Worm (Caenorhabditis elegans) whole organism, young adult: ENCODE measurements around the gene mab-10.

Source experiments
- F10E7.11 ChIP-seq: sonication (generic microtip); optimal IDR thresholded peaks from 2 replicates; lab custom pipeline; 2017; ENCODE audit warnings: mild to moderate bottlenecking, missing genetic modification characterization, moderate library complexity, missing compliant biosample characterization
- K11D2.4 ChIP-seq: fragments of 200-800 bp; sonication (Bioruptor generic); IDR thresholded peaks from 2 replicates; pipeline ENCODE4 v1.3.6; 2022; ENCODE audit warnings: missing genetic modification reagents, missing genetic modification characterization, missing compliant biosample characterization
- T07F8.4 ChIP-seq: sonication (generic microtip); optimal IDR thresholded peaks from 2 replicates; lab custom pipeline; 2016; ENCODE audit warnings: mild to moderate bottlenecking, missing genetic modification characterization, moderate library complexity, missing compliant biosample characterization
- T26A5.8 ChIP-seq: sonication (generic microtip); optimal IDR thresholded peaks from 2 replicates; lab custom pipeline; 2016; ENCODE audit warnings: missing genetic modification characterization, missing compliant biosample characterization
- Y53G8AR.9 ChIP-seq: fragments of 200-800 bp; sonication (Bioruptor generic); conservative IDR thresholded peaks from 2 replicates; pipeline ENCODE4 v1.3.6; 2022; ENCODE audit warnings: missing genetic modification reagents, missing genetic modification characterization, missing compliant biosample characterization
- Y56A3A.18 ChIP-seq: fragments of 200-800 bp; sonication (Bioruptor generic); IDR thresholded peaks from 2 replicates; pipeline ENCODE4 v1.3.6; 2022; ENCODE audit warnings: missing genetic modification reagents, missing genetic modification characterization, missing compliant biosample characterization
- Y79H2A.3 ChIP-seq: fragments of 200-800 bp; sonication (Bioruptor generic); conservative IDR thresholded peaks from 2 replicates; pipeline ENCODE4 v1.3.6; 2022; ENCODE audit warnings: missing genetic modification reagents, missing genetic modification characterization, missing compliant biosample characterization
- Y95B8A.8 ChIP-seq: fragments of 200-800 bp; sonication (Bioruptor generic); IDR thresholded peaks from 2 replicates; pipeline ENCODE4 v1.3.6; 2022; ENCODE audit warnings: missing genetic modification reagents, missing genetic modification characterization, missing compliant biosample characterization
- ZK185.1 ChIP-seq: sonication (generic microtip); optimal IDR thresholded peaks from 2 replicates; lab custom pipeline; 2016; ENCODE audit warnings: mild to moderate bottlenecking, missing genetic modification characterization, missing compliant biosample characterization; ENCODE audit not compliant: poor library complexity, severe bottlenecking
- ama-1 ChIP-seq, 3 experiments: fragments of 150-350 bp in 1 of 3; sonication (generic microtip) in 2 of 3; optimal IDR thresholded peaks; 2 replicates each; lab custom pipeline; 2014 to 2018; ENCODE audit warnings: missing biosample characterization in 2 of 3, missing genetic modification characterization in 2 of 3, missing genetic modification reagents in 2 of 3
- aptf-2 ChIP-seq: fragments of 200-800 bp; sonication (Bioruptor generic); conservative IDR thresholded peaks from 2 replicates; pipeline ENCODE4 v1.3.6; 2022; ENCODE audit warnings: missing genetic modification reagents, missing genetic modification characterization, missing compliant biosample characterization
- athp-1 ChIP-seq: sonication (generic microtip); optimal IDR thresholded peaks from 2 replicates; lab custom pipeline; 2017; ENCODE audit warnings: mild to moderate bottlenecking, missing genetic modification characterization, missing compliant biosample characterization
- attf-5 ChIP-seq: fragments of 200-800 bp; sonication (Bioruptor generic); optimal IDR thresholded peaks from 2 replicates; lab custom pipeline; 2018; ENCODE audit warnings: mild to moderate bottlenecking, missing genetic modification characterization, missing compliant biosample characterization
- attf-6 ChIP-seq: fragments of 200-800 bp; sonication (Bioruptor generic); IDR thresholded peaks from 2 replicates; pipeline ENCODE4 v1.3.6; 2022; ENCODE audit warnings: missing genetic modification reagents, missing genetic modification characterization, missing compliant biosample characterization
- cebp-1 ChIP-seq, 2 experiments: fragments of 200-800 bp in 1 of 2; sonication (Bioruptor generic) in 1 of 2; sonication (generic microtip) in 1 of 2; IDR thresholded peaks in 1 of 2; optimal IDR thresholded peaks in 1 of 2; 2 replicates each; pipeline versions ENCODE4 v1.3.6 to Lab custom; 2017 to 2022; ENCODE audit warnings: missing compliant biosample characterization in 2 of 2, missing genetic modification characterization in 2 of 2, mild to moderate bottlenecking in 1 of 2, missing genetic modification reagents in 1 of 2, moderate library complexity in 1 of 2
- cebp-2 ChIP-seq: fragments of 200-800 bp; sonication (Bioruptor generic); IDR thresholded peaks from 2 replicates; pipeline ENCODE4 v1.3.6; 2022; ENCODE audit warnings: missing genetic modification characterization, missing compliant biosample characterization
- ceh-100 ChIP-seq: fragments of 200-800 bp; sonication (Bioruptor generic); IDR thresholded peaks from 2 replicates; pipeline ENCODE4 v1.3.6; 2022; ENCODE audit warnings: missing genetic modification reagents, missing genetic modification characterization, missing compliant biosample characterization
- ceh-58 ChIP-seq: fragments of 200-800 bp; sonication (Bioruptor generic); IDR thresholded peaks from 2 replicates; pipeline ENCODE4 v1.3.6; 2022; ENCODE audit warnings: missing genetic modification characterization, missing compliant biosample characterization
- chd-7 ChIP-seq: sonication (generic microtip); optimal IDR thresholded peaks from 2 replicates; lab custom pipeline; 2016; ENCODE audit warnings: mild to moderate bottlenecking, missing genetic modification characterization, moderate library complexity, missing compliant biosample characterization
- die-1 ChIP-seq: sonication (generic microtip); optimal IDR thresholded peaks from 2 replicates; lab custom pipeline; 2016; ENCODE audit warnings: missing genotype, mild to moderate bottlenecking, missing genetic modification characterization, missing compliant biosample characterization
- efl-1 ChIP-seq: fragments of 150-350 bp; optimal IDR thresholded peaks from 2 replicates; lab custom pipeline; 2014; ENCODE audit warnings: missing biosample characterization, missing genetic modification reagents, missing genetic modification characterization
- egl-44 ChIP-seq: fragments of 200-800 bp; sonication (Bioruptor generic); IDR thresholded peaks from 2 replicates; pipeline ENCODE4 v1.3.6; 2022; ENCODE audit warnings: missing genetic modification reagents, missing genetic modification characterization, missing compliant biosample characterization
- him-1 ChIP-seq: sonication (generic microtip); optimal IDR thresholded peaks from 2 replicates; lab custom pipeline; 2016; ENCODE audit warnings: missing genotype, missing genetic modification reagents, missing genetic modification characterization, missing compliant biosample characterization
- hlh-12 ChIP-seq: sonication (generic microtip); optimal IDR thresholded peaks from 2 replicates; lab custom pipeline; 2016; ENCODE audit warnings: missing genetic modification characterization, missing compliant biosample characterization
- hmg-1.2 ChIP-seq: fragments of 200-800 bp; sonication (Bioruptor generic); IDR thresholded peaks from 2 replicates; pipeline ENCODE4 v1.3.6; 2022; ENCODE audit warnings: missing genetic modification reagents, missing genetic modification characterization, missing compliant biosample characterization
- hsf-1 ChIP-seq: fragments of 200-800 bp; sonication (Bioruptor generic); IDR thresholded peaks from 2 replicates; pipeline ENCODE4 v1.3.6; 2022; ENCODE audit warnings: missing genetic modification reagents, missing genetic modification characterization, missing compliant biosample characterization
- lag-1 ChIP-seq: fragments of 200-800 bp; sonication (Bioruptor generic); IDR thresholded peaks from 2 replicates; pipeline ENCODE4 v1.3.6; 2022; ENCODE audit warnings: missing genetic modification reagents, missing genetic modification characterization, missing compliant biosample characterization
- lin-26 ChIP-seq: fragments of 200-800 bp; sonication (Bioruptor generic); IDR thresholded peaks from 2 replicates; pipeline ENCODE4 v1.3.6; 2022; ENCODE audit warnings: missing genetic modification reagents, missing genetic modification characterization, missing compliant biosample characterization
- lin-35 ChIP-seq, 3 experiments: fragments of 150-350 bp in 2 of 3; sonication (generic microtip) in 1 of 3; optimal IDR thresholded peaks; 2 replicates each; lab custom pipeline; 2014 to 2018; ENCODE audit warnings: missing biosample characterization in 3 of 3, missing genetic modification characterization in 3 of 3, missing genetic modification reagents in 3 of 3
- lin-54 ChIP-seq: fragments of 200-800 bp; sonication (Bioruptor generic); optimal IDR thresholded peaks from 2 replicates; lab custom pipeline; 2018; ENCODE audit warnings: mild to moderate bottlenecking, missing genetic modification characterization, missing compliant biosample characterization
- madf-3 ChIP-seq: fragments of 200-800 bp; sonication (Bioruptor generic); IDR thresholded peaks from 2 replicates; pipeline ENCODE4 v1.3.6; 2022; ENCODE audit warnings: missing genetic modification reagents, missing genetic modification characterization, missing compliant biosample characterization
- madf-6 ChIP-seq: fragments of 200-800 bp; sonication (Bioruptor generic); IDR thresholded peaks from 2 replicates; pipeline ENCODE4 v1.3.6; 2022; ENCODE audit warnings: missing genetic modification reagents, missing genetic modification characterization, missing compliant biosample characterization
- nfya-2 ChIP-seq: fragments of 200-800 bp; sonication (Bioruptor generic); IDR thresholded peaks from 2 replicates; pipeline ENCODE4 v1.3.6; 2022; ENCODE audit warnings: missing genetic modification reagents, missing genetic modification characterization, missing compliant biosample characterization
- nhr-80 ChIP-seq: sonication (generic microtip); optimal IDR thresholded peaks from 2 replicates; lab custom pipeline; 2016; ENCODE audit warnings: missing genetic modification characterization, missing compliant biosample characterization
- pbrm-1 ChIP-seq: fragments of 200-800 bp; sonication (Bioruptor generic); IDR thresholded peaks from 2 replicates; pipeline ENCODE4 v1.3.6; 2022; ENCODE audit warnings: missing genetic modification reagents, missing genetic modification characterization, missing compliant biosample characterization
- rcor-1 ChIP-seq: fragments of 200-800 bp; sonication (Bioruptor generic); IDR thresholded peaks from 2 replicates; pipeline ENCODE4 v1.3.6; 2022; ENCODE audit warnings: missing genetic modification reagents, missing genetic modification characterization, missing compliant biosample characterization
- sdz-38 ChIP-seq: sonication (generic microtip); optimal IDR thresholded peaks from 2 replicates; lab custom pipeline; 2016; ENCODE audit warnings: missing genotype, missing genetic modification characterization, missing compliant biosample characterization
- sea-2 ChIP-seq: fragments of 200-800 bp; sonication (Bioruptor generic); IDR thresholded peaks from 2 replicates; pipeline ENCODE4 v1.3.6; 2022; ENCODE audit warnings: missing genetic modification characterization, missing compliant biosample characterization
- snpc-1.3 ChIP-seq: sonication (generic microtip); optimal IDR thresholded peaks from 2 replicates; lab custom pipeline; 2017; ENCODE audit warnings: missing genetic modification characterization, mild to moderate bottlenecking, missing compliant biosample characterization, antibody characterized with exemption, moderate library complexity, missing genotype, missing genetic modification reagents; ENCODE audit not compliant: insufficient read depth
- somi-1 ChIP-seq: fragments of 200-800 bp; sonication (Bioruptor generic); optimal IDR thresholded peaks from 2 replicates; lab custom pipeline; 2018; ENCODE audit warnings: mild to moderate bottlenecking, missing genetic modification characterization, missing compliant biosample characterization
- tbp1 ChIP-seq: fragments of 200-800 bp; sonication (Bioruptor generic); optimal IDR thresholded peaks from 2 replicates; lab custom pipeline; 2018; ENCODE audit warnings: mild to moderate bottlenecking, missing genetic modification characterization, missing compliant biosample characterization
- tlf-1 ChIP-seq: fragments of 200-800 bp; sonication (Bioruptor generic); optimal IDR thresholded peaks from 2 replicates; lab custom pipeline; 2018; ENCODE audit warnings: mild to moderate bottlenecking, missing genetic modification characterization, missing compliant biosample characterization
- unc-130 ChIP-seq: sonication (generic microtip); optimal IDR thresholded peaks from 2 replicates; lab custom pipeline; 2016; ENCODE audit warnings: missing genetic modification reagents, missing genetic modification characterization, missing compliant biosample characterization
- zfh-2 ChIP-seq: fragments of 200-800 bp; sonication (Bioruptor generic); conservative IDR thresholded peaks from 2 replicates; pipeline ENCODE4 v1.3.6; 2022; ENCODE audit warnings: missing genetic modification reagents, missing genetic modification characterization, missing compliant biosample characterization
- zim-3 ChIP-seq: sonication (generic microtip); optimal IDR thresholded peaks from 2 replicates; lab custom pipeline; 2017; ENCODE audit warnings: mild to moderate bottlenecking, missing genetic modification characterization, moderate library complexity, missing compliant biosample characterization

mab-10 gene

DNA sequence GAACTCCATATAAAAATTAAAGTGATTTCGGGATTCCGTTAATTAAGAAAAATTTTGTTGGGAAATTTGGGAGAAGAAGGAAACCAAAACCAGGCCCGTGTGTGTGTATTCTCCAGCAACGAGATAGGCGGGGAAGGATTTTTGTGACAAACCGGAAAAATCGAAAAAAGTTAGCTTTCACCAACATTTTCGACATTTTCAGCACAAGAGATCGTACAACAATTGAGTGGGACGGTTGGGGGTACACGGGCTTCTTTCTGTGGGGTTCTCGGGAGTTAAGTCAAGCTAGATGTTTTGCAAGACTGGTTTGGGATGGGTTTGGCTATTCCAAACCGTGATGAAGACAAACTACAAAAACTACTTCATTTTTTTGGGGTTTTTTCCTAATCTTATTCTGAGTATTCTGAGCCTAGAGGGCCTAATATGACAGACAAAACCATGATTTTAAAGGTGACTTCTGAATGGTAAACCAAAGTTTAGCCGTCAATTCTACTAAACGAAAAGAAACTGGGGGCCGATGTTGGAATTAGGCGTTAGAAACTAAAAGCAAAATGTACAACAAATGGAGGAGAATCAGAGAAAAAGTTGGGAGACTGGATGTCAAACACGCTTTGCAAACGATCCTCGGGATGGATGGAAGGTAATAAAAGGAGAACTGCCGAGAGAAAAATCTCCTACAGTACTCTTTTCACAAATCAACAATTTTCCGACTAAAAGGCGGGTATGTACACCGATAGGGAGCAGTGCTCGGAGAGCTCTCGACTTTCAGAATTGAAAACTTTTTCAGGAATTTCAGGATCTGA lies 15.0 kb downstream of the mab-10 start:
- peak; percentile 8; the same call in 1 of the 2 replicates for TF ChIP-seq K11D2.4
- TF ChIP-seq Y53G8AR.9: peak; percentile 44; the same call in 1 of the 2 replicates
- TF ChIP-seq T26A5.8 (tag; lab: Kevin White, UChicago): peak; percentile 43
- peak; percentile 18; the same call in 1 of the 2 replicates for TF ChIP-seq madf-3
- peak; percentile 16; the same call in 1 of the 2 replicates for TF ChIP-seq Y95B8A.8 (GFP tag; lab: Robert Waterston, UW)
- TF ChIP-seq Y56A3A.18: peak; percentile 12; the same call in 1 of the 2 replicates
- no peak for TF ChIP-seq cebp-1 (GFP tag; IDR thresholded peaks at IDR 0.05; lab: Robert Waterston, UW)
- peak; percentile 67 for TF ChIP-seq cebp-1 (tag; optimal IDR thresholded peaks at IDR 0.05; lab: Kevin White, UChicago)
- no peak for TF ChIP-seq sdz-38
- TF ChIP-seq ama-1 (optimal IDR thresholded peaks at IDR 0.05; lab: Kevin White, UChicago): peak; percentile 93
- TF ChIP-seq ama-1 (GFP tag; optimal IDR thresholded peaks at IDR 0.05; lab: Kevin White, UChicago): no peak
- TF ChIP-seq aptf-2 (GFP tag; lab: Robert Waterston, UW): 0 out of 2 replicates have a peak, but pooled peaks have one; percentile 49
- TF ChIP-seq lin-26 (GFP tag; lab: Robert Waterston, UW): peak; percentile 68
- no peak for TF ChIP-seq attf-6 (GFP tag; lab: Robert Waterston, UW)
- no peak for TF ChIP-seq unc-130 (GFP tag; lab: Kevin White, UChicago)
- TF ChIP-seq nfya-2: no peak
- TF ChIP-seq pbrm-1 (GFP tag; lab: Robert Waterston, UW): peak; percentile 33; the same call in 1 of the 2 replicates
- peak; percentile 31 for TF ChIP-seq tlf-1 (GFP tag; lab: Kevin White, UChicago)
- no peak for TF ChIP-seq Y79H2A.3 (GFP tag; lab: Robert Waterston, UW)
- TF ChIP-seq somi-1: peak; percentile 32
- peak; percentile 4 for TF ChIP-seq lin-54 (GFP tag; lab: Kevin White, UChicago)
- no peak for TF ChIP-seq cebp-2 (GFP tag; lab: Robert Waterston, UW)
- TF ChIP-seq F10E7.11: peak; percentile 36
- TF ChIP-seq chd-7 (tag; lab: Kevin White, UChicago): peak; percentile 26
- no peak for TF ChIP-seq efl-1 (GFP tag; lab: Kevin White, UChicago)
- TF ChIP-seq egl-44 (GFP tag; lab: Robert Waterston, UW): peak; percentile 19; the same call in 1 of the 2 replicates
- TF ChIP-seq hlh-12: no peak
- peak; percentile 72; the same call in 1 of the 2 replicates for TF ChIP-seq sea-2 (GFP tag; lab: Robert Waterston, UW)
- TF ChIP-seq zim-3 (tag; lab: Kevin White, UChicago): peak; percentile 70
- TF ChIP-seq zfh-2 (GFP tag; lab: Robert Waterston, UW): no peak
- peak; percentile 8; the same call in 1 of the 2 replicates for TF ChIP-seq rcor-1 (GFP tag; lab: Robert Waterston, UW)
- TF ChIP-seq tbp1: no peak
- TF ChIP-seq madf-6 (GFP tag; lab: Robert Waterston, UW): peak; percentile 48; the same call in 1 of the 2 replicates
- TF ChIP-seq die-1: no peak
- TF ChIP-seq snpc-1.3: no peak
- no peak for TF ChIP-seq nhr-80 (tag; lab: Kevin White, UChicago)
- peak in 2 of 3 experiments; percentile 10 to 11 for TF ChIP-seq lin-35 (GFP tag; optimal IDR thresholded peaks at IDR 0.05; lab: Kevin White, UChicago)
- TF ChIP-seq T07F8.4 (tag; lab: Kevin White, UChicago): no peak
- TF ChIP-seq ceh-100 (GFP tag; lab: Robert Waterston, UW): no peak
- peak; percentile 23 for TF ChIP-seq attf-5 (GFP tag; lab: Kevin White, UChicago)
- TF ChIP-seq athp-1: peak; percentile 57
- 0 out of 2 replicates have a peak, but pooled peaks have one; percentile 51 for TF ChIP-seq ceh-58 (GFP tag; lab: Robert Waterston, UW)
- peak; percentile 28; the same call in 1 of the 2 replicates for TF ChIP-seq hmg-1.2 (GFP tag; lab: Robert Waterston, UW)
- peak; percentile 57 for TF ChIP-seq hsf-1 (GFP tag; lab: Robert Waterston, UW)
- 0 out of 2 replicates have a peak, but pooled peaks have one; percentile 10 for TF ChIP-seq lag-1 (GFP tag; lab: Robert Waterston, UW)
- TF ChIP-seq him-1 (tag; lab: Kevin White, UChicago): no peak
- peak; percentile 30 for TF ChIP-seq ZK185.1
